In genomic region chr3L:14272109-14273070, dm6 we compare ENCODE assay signal across 1 fruit fly cellular context.
A peak's percentile ranks its signal among the peaks of the same experiment; 100 is the strongest.
TF ChIP-seq lines count a peak whose summit lies in the region.

No protein-coding gene starts in this region.

TF ChIP-seq in whole organism, embryonic, 481 proteins besides CTCF, POLR2A, EP300 and RAD21 (continued from another document):
- TF ChIP-seq Optix (GFP tag; IDR thresholded peaks at IDR 0.05; lab: Robert Waterston, UW) (no peak), Sox102F (GFP tag; optimal IDR thresholded peaks at IDR 0.05; lab: Kevin White, UChicago) (peak; percentile 94), chn (GFP tag; optimal IDR thresholded peaks at IDR 0.05; lab: Kevin White, UChicago) (no peak), CG8944 (GFP tag; optimal IDR thresholded peaks at IDR 0.05; lab: Kevin White, UChicago) (no peak), oc (tag; optimal IDR thresholded peaks at IDR 0.05; lab: Kevin White, UChicago) (peak; percentile 76), CG9932 (GFP tag; IDR thresholded peaks at IDR 0.05; lab: Robert Waterston, UW) (peak; percentile 47), hbn (GFP tag; IDR thresholded peaks at IDR 0.05; lab: Robert Waterston, UW; ENCODE audit: partially characterized antibody) (peak; percentile 41; the same call in 1 of the 2 replicates), Med (GFP tag; lab: Kevin White, UChicago) (no peak), Poxn (GFP tag; IDR thresholded peaks at IDR 0.05; lab: Robert Waterston, UW) (no peak), sna (GFP tag; IDR thresholded peaks at IDR 0.05; lab: Robert Waterston, UW; ENCODE audit: partially characterized antibody) (no peak), CG9817 (tag; optimal IDR thresholded peaks at IDR 0.05; lab: Kevin White, UChicago) (peak; percentile 80), CG17359 (tag; optimal IDR thresholded peaks at IDR 0.05; lab: Kevin White, UChicago) (peak; percentile 90), CG11560 (tag; IDR thresholded peaks at IDR 0.05; lab: Robert Waterston, UW) (peak; percentile 33; the same call in 1 of the 3 replicates), CG11085 (GFP tag; IDR thresholded peaks at IDR 0.05; lab: Robert Waterston, UW) (peak; percentile 58; the same call in 1 of the 2 replicates), psq (GFP tag; optimal IDR thresholded peaks at IDR 0.05; lab: Kevin White, UChicago) (peak; percentile 76), bcd (GFP tag; optimal IDR thresholded peaks at IDR 0.05; lab: Kevin White, UChicago) (peak; percentile 91), Mad (GFP tag; optimal IDR thresholded peaks at IDR 0.05; lab: Kevin White, UChicago) (peak; percentile 48), gsb (GFP tag; IDR thresholded peaks at IDR 0.05; lab: Robert Waterston, UW) (no peak; the same call in 1 of the 2 replicates), CG2202 (tag; optimal IDR thresholded peaks at IDR 0.05; lab: Kevin White, UChicago) (peak; percentile 90), repo (GFP tag; optimal IDR thresholded peaks at IDR 0.05; lab: Kevin White, UChicago) (no peak), CG13296 (GFP tag; optimal IDR thresholded peaks at IDR 0.05; lab: Kevin White, UChicago) (peak; percentile 14), Usf (GFP tag; optimal IDR thresholded peaks at IDR 0.05; lab: Kevin White, UChicago) (peak; percentile 89), CG4424 (GFP tag; optimal IDR thresholded peaks at IDR 0.05; lab: Kevin White, UChicago) (peak; percentile 68), Ets65A (GFP tag; lab: Kevin White, UChicago) (no peak), Tbp (GFP tag; optimal IDR thresholded peaks at IDR 0.05; lab: Kevin White, UChicago) (no peak), Awh (GFP tag; IDR thresholded peaks at IDR 0.05; lab: Robert Waterston, UW) (peak; percentile 34; the same call in 1 of the 2 replicates), CG14860 (GFP tag; IDR thresholded peaks at IDR 0.05; lab: Robert Waterston, UW; ENCODE audit: partially characterized antibody) (no peak), Doc3 (GFP tag; IDR thresholded peaks at IDR 0.05; lab: Robert Waterston, UW; ENCODE audit: partially characterized antibody) (no peak), CG1602 (GFP tag; optimal IDR thresholded peaks at IDR 0.05; lab: Kevin White, UChicago) (peak; percentile 90), CG7963 (GFP tag; IDR thresholded peaks at IDR 0.05; lab: Robert Waterston, UW; ENCODE audit: partially characterized antibody) (no peak), tin (GFP tag; optimal IDR thresholded peaks at IDR 0.05; lab: Kevin White, UChicago) (peak; percentile 58), esg (GFP tag; conservative IDR thresholded peaks at IDR 0.05; lab: Robert Waterston, UW) (peak; percentile 75), gt (GFP tag; IDR thresholded peaks at IDR 0.05; lab: Robert Waterston, UW) (no peak), kni (GFP tag; optimal IDR thresholded peaks at IDR 0.05; lab: Kevin White, UChicago) (no peak)
